Worm (Caenorhabditis elegans) whole organism, late embryonic: ENCODE data around the gene F20D6.11.

Experiments
- F13H6.1 ChIP-seq: sonication (generic microtip); optimal IDR thresholded peaks from 2 replicates; lab custom pipeline; 2016; ENCODE audit warnings: missing genetic modification characterization, missing compliant biosample characterization
- ama-1 ChIP-seq: fragments of 150-350 bp; optimal IDR thresholded peaks from 2 replicates; lab custom pipeline; 2014
- dve-1 ChIP-seq: sonication (generic microtip); optimal IDR thresholded peaks from 2 replicates; lab custom pipeline; 2017; ENCODE audit warnings: antibody characterized with exemption, mild to moderate bottlenecking, missing genetic modification characterization, missing compliant biosample characterization
- elt-2 ChIP-seq: sonication (generic microtip); optimal IDR thresholded peaks from 2 replicates; lab custom pipeline; 2016; ENCODE audit warnings: missing genetic modification reagents, missing genetic modification characterization, missing compliant biosample characterization
- fkh-10 ChIP-seq: fragments of 150-350 bp; optimal IDR thresholded peaks from 2 replicates; lab custom pipeline; 2014; ENCODE audit warnings: missing biosample characterization, missing genetic modification reagents, missing genetic modification characterization
- gmeb-2 ChIP-seq: sonication (generic microtip); optimal IDR thresholded peaks from 2 replicates; lab custom pipeline; 2016; ENCODE audit warnings: missing genetic modification characterization, inconsistent platforms, missing compliant biosample characterization
- pha-4 ChIP-seq: fragments of 150-350 bp; optimal IDR thresholded peaks from 2 replicates; lab custom pipeline; 2018; ENCODE audit warnings: missing biosample characterization, missing genetic modification reagents, missing genetic modification characterization
- pqm-1 ChIP-seq: sonication (generic microtip); optimal IDR thresholded peaks from 2 replicates; lab custom pipeline; 2016; ENCODE audit warnings: missing genetic modification characterization, missing compliant biosample characterization
- pros-1 ChIP-seq: fragments of 150-350 bp; optimal IDR thresholded peaks from 2 replicates; lab custom pipeline; 2014; ENCODE audit warnings: missing biosample characterization, missing genetic modification reagents, missing genetic modification characterization
- unc-3 ChIP-seq, 2 experiments: fragments of 200-800 bp in 1 of 2; sonication (Bioruptor generic) in 1 of 2; sonication (generic microtip) in 1 of 2; conservative IDR thresholded peaks in 1 of 2; optimal IDR thresholded peaks in 1 of 2; 2 replicates each; pipeline versions ENCODE4 v1.3.6 to Lab custom; 2016 to 2022; ENCODE audit warnings: missing compliant biosample characterization in 2 of 2, missing genetic modification characterization in 2 of 2, missing genetic modification reagents in 1 of 2
- unc-55 ChIP-seq: sonication (generic microtip); optimal IDR thresholded peaks from 2 replicates; lab custom pipeline; 2017; ENCODE audit warnings: missing biosample characterization, missing genetic modification reagents, missing genetic modification characterization

DNA sequence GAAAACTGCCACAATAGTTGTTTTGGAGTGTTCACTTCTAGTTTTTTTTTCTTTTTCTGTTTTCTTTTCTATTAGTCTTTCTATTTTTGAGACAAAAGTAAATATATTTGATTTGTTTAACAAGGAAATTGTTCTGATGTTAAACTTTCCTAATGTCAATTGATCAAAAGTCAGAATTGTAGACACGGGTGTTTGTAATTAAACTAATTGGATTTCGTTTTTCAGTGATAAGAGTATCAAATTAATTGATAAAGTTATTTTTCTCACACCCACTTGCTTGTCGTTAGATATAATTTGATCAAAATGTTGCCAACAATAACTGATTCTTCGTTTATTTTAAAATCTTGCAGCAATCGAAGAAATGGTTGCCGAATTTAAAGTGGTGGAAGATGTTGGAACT is 35.7 kb downstream of the F20D6.11 start:
- TF ChIP-seq unc-55 (GFP tag; lab: Kevin White, UChicago): no peak
- TF ChIP-seq fkh-10: no peak
- TF ChIP-seq dve-1 (tag; lab: Kevin White, UChicago): no peak
- no peak for TF ChIP-seq unc-3 (GFP tag; conservative IDR thresholded peaks at IDR 0.05; lab: Robert Waterston, UW)
- no peak for TF ChIP-seq unc-3 (tag; optimal IDR thresholded peaks at IDR 0.05; lab: Kevin White, UChicago)
- TF ChIP-seq F13H6.1 (tag; lab: Kevin White, UChicago): no peak
- TF ChIP-seq ama-1 (lab: Kevin White, UChicago): no peak
- TF ChIP-seq gmeb-2 (tag; lab: Kevin White, UChicago): no peak
- TF ChIP-seq pqm-1 (tag; lab: Kevin White, UChicago): no peak
- no peak for TF ChIP-seq pha-4 (tag; lab: Kevin White, UChicago)
- TF ChIP-seq pros-1 (tag; lab: Kevin White, UChicago): no peak
- no peak for TF ChIP-seq elt-2 (tag; lab: Kevin White, UChicago)
